Worm (Caenorhabditis elegans) whole organism, L2 larva: Measurements from ENCODE around the gene mam-1.
A peak's percentile ranks its signal among the peaks of the same experiment; 100 is the strongest.

ENCODE experiments used
- C34F6.9 ChIP-seq: fragments of 150-350 bp; optimal IDR thresholded peaks from 2 replicates; lab custom pipeline; 2014; ENCODE audit warnings: missing biosample characterization, missing genetic modification characterization
- F13H6.1 ChIP-seq: sonication (generic microtip); optimal IDR thresholded peaks from 2 replicates; lab custom pipeline; 2016; ENCODE audit warnings: missing genetic modification characterization, missing compliant biosample characterization
- Y55F3AM.14 ChIP-seq: fragments of 200-800 bp; sonication (Bioruptor generic); optimal IDR thresholded peaks from 2 replicates; lab custom pipeline; 2018; ENCODE audit warnings: mild to moderate bottlenecking, missing genetic modification characterization, missing compliant biosample characterization
- ZK546.5 ChIP-seq: sonication (generic microtip); optimal IDR thresholded peaks from 2 replicates; lab custom pipeline; 2017; ENCODE audit warnings: missing biosample characterization, missing genetic modification characterization
- alr-1 ChIP-seq: fragments of 150-350 bp; optimal IDR thresholded peaks from 2 replicates; lab custom pipeline; 2014; ENCODE audit warnings: missing biosample characterization, missing genetic modification characterization
- aly-2 ChIP-seq: fragments of 150-350 bp; optimal IDR thresholded peaks from 2 replicates; lab custom pipeline; 2014; ENCODE audit warnings: missing biosample characterization, missing genetic modification characterization
- blmp-1 ChIP-seq: sonication (generic microtip); optimal IDR thresholded peaks from 2 replicates; lab custom pipeline; 2017; ENCODE audit warnings: missing genetic modification characterization, mild to moderate bottlenecking, missing compliant biosample characterization, antibody characterized with exemption, moderate library complexity; ENCODE audit not compliant: insufficient read depth
- ceh-16 ChIP-seq: fragments of 150-350 bp; optimal IDR thresholded peaks from 2 replicates; lab custom pipeline; 2014; ENCODE audit warnings: missing biosample characterization, missing genetic modification characterization
- ceh-82 ChIP-seq: fragments of 150-350 bp; optimal IDR thresholded peaks from 2 replicates; lab custom pipeline; 2014; ENCODE audit warnings: missing biosample characterization, missing genetic modification characterization
- crh-2 ChIP-seq: sonication (generic microtip); optimal IDR thresholded peaks from 2 replicates; lab custom pipeline; 2017; ENCODE audit warnings: missing biosample characterization, missing genetic modification characterization
- dmd-4 ChIP-seq: sonication (generic microtip); optimal IDR thresholded peaks from 2 replicates; lab custom pipeline; 2017; ENCODE audit warnings: missing biosample characterization, missing genetic modification characterization
- elt-1 ChIP-seq: fragments of 150-350 bp; optimal IDR thresholded peaks from 2 replicates; lab custom pipeline; 2014; ENCODE audit warnings: missing biosample characterization, missing genetic modification characterization
- elt-3 ChIP-seq: sonication (generic microtip); optimal IDR thresholded peaks from 2 replicates; lab custom pipeline; 2017; ENCODE audit warnings: missing biosample characterization, missing genetic modification characterization
- gmeb-1 ChIP-seq: fragments of 150-350 bp; optimal IDR thresholded peaks from 2 replicates; lab custom pipeline; 2014; ENCODE audit warnings: missing biosample characterization, missing genetic modification characterization
- lin-39 ChIP-seq: fragments of 150-350 bp; optimal IDR thresholded peaks from 2 replicates; lab custom pipeline; 2014; ENCODE audit warnings: missing biosample characterization, missing genetic modification reagents, missing genetic modification characterization
- lsy-2 ChIP-seq, 2 experiments: fragments of 150-350 bp in 1 of 2; sonication (generic microtip) in 1 of 2; optimal IDR thresholded peaks; 2 replicates each; lab custom pipeline; 2014 to 2017; ENCODE audit warnings: missing biosample characterization in 2 of 2, missing genetic modification characterization in 2 of 2
- mdl-1 ChIP-seq, 2 experiments: fragments of 150-350 bp in 1 of 2; sonication (generic microtip) in 1 of 2; optimal IDR thresholded peaks; 2 replicates each; lab custom pipeline; 2017; ENCODE audit warnings: missing biosample characterization in 2 of 2, missing genetic modification characterization in 2 of 2
- nhr-10 ChIP-seq: sonication (generic microtip); optimal IDR thresholded peaks from 2 replicates; lab custom pipeline; 2017; ENCODE audit warnings: missing biosample characterization, missing genetic modification characterization
- nhr-12 ChIP-seq: fragments of 150-350 bp; optimal IDR thresholded peaks from 2 replicates; lab custom pipeline; 2014; ENCODE audit warnings: missing biosample characterization, missing genetic modification characterization
- nhr-129 ChIP-seq: fragments of 150-350 bp; optimal IDR thresholded peaks from 2 replicates; lab custom pipeline; 2014; ENCODE audit warnings: missing biosample characterization, missing genetic modification characterization
- nhr-21 ChIP-seq: fragments of 150-350 bp; optimal IDR thresholded peaks from 2 replicates; lab custom pipeline; 2014; ENCODE audit warnings: missing biosample characterization, missing genetic modification characterization
- nhr-23 ChIP-seq: fragments of 150-350 bp; optimal IDR thresholded peaks from 2 replicates; lab custom pipeline; 2014; ENCODE audit warnings: missing biosample characterization, missing genetic modification reagents, missing genetic modification characterization
- nhr-237 ChIP-seq: fragments of 150-350 bp; optimal IDR thresholded peaks from 2 replicates; lab custom pipeline; 2014; ENCODE audit warnings: missing biosample characterization, missing genetic modification characterization
- nhr-25 ChIP-seq: fragments of 150-350 bp; sonication (generic microtip); optimal IDR thresholded peaks from 3 replicates; lab custom pipeline; 2014; ENCODE audit warnings: missing biosample characterization, missing genetic modification characterization
- nhr-6 ChIP-seq: fragments of 150-350 bp; optimal IDR thresholded peaks from 2 replicates; lab custom pipeline; 2014; ENCODE audit warnings: missing biosample characterization, missing genetic modification characterization
- sem-4 ChIP-seq: fragments of 150-350 bp; optimal IDR thresholded peaks from 2 replicates; lab custom pipeline; 2014; ENCODE audit warnings: missing biosample characterization, missing genetic modification reagents, missing genetic modification characterization
- skn-1 ChIP-seq: sonication (generic microtip); optimal IDR thresholded peaks from 2 replicates; lab custom pipeline; 2017; ENCODE audit warnings: missing biosample characterization, missing genetic modification characterization
- sma-9 ChIP-seq, 2 experiments: fragments of 150-350 bp in 1 of 2; sonication (generic microtip) in 1 of 2; optimal IDR thresholded peaks; 2 replicates each; lab custom pipeline; 2014 to 2016; ENCODE audit warnings: missing genetic modification characterization in 2 of 2, mild to moderate bottlenecking in 1 of 2, missing biosample characterization in 1 of 2, missing compliant biosample characterization in 1 of 2, missing genetic modification reagents in 1 of 2, moderate library complexity in 1 of 2
- snpc-4 ChIP-seq: fragments of 150-350 bp; optimal IDR thresholded peaks from 2 replicates; lab custom pipeline; 2014; ENCODE audit warnings: missing biosample characterization, missing genetic modification characterization
- unc-39 ChIP-seq: fragments of 150-350 bp; optimal IDR thresholded peaks from 2 replicates; lab custom pipeline; 2014; ENCODE audit warnings: missing biosample characterization, missing genetic modification characterization
- unc-55 ChIP-seq: fragments of 150-350 bp; sonication (generic microtip); optimal IDR thresholded peaks from 3 replicates; lab custom pipeline; 2014; ENCODE audit warnings: missing biosample characterization, missing genetic modification reagents, missing genetic modification characterization
- unc-62 ChIP-seq: fragments of 150-350 bp; optimal IDR thresholded peaks from 2 replicates; lab custom pipeline; 2014; ENCODE audit warnings: missing biosample characterization, missing genetic modification reagents, missing genetic modification characterization
- zag-1 ChIP-seq: fragments of 150-350 bp; optimal IDR thresholded peaks from 2 replicates; lab custom pipeline; 2014; ENCODE audit warnings: missing biosample characterization, missing genetic modification characterization
- ztf-1 ChIP-seq: fragments of 200-800 bp; sonication (Bioruptor generic); conservative IDR thresholded peaks from 2 replicates; pipeline ENCODE4 v1.3.6; 2022; ENCODE audit warnings: missing genetic modification characterization, missing compliant biosample characterization
- ztf-11 ChIP-seq: sonication (generic microtip); optimal IDR thresholded peaks from 2 replicates; lab custom pipeline; 2017; ENCODE audit warnings: missing biosample characterization, missing genetic modification characterization

Gene mam-1

DNA sequence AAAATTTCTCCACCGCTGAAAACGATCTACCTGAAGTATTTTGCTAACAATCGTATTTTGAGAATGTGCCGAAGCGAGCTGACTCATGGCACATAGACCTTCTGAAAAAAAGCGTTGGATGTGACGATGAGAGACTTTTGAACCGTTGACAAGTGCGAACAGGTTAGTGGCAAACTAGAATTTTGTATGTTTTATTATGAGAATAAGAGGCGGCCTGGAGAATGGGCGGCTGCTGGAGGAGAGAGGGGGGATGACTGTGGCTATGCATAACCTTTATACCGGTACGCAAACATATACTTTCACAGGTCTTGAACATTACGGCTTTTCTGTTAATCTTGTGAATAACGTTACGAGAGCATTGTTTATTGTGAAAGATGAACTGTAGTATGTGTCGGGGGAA is at the start of gene mam-1:
mam-1 (minus strand) TSS at position 101 of the 400 bp plus-strand sequence.
- no peak for TF ChIP-seq nhr-237 (tag; lab: Kevin White, UChicago)
- no peak for TF ChIP-seq dmd-4 (tag; lab: Kevin White, UChicago)
- TF ChIP-seq nhr-25 (tag; lab: Kevin White, UChicago), result no peak
- TF ChIP-seq sem-4, result no peak
- no peak for TF ChIP-seq alr-1 (tag; lab: Kevin White, UChicago)
- TF ChIP-seq ZK546.5 (tag; lab: Kevin White, UChicago), result no peak
- no peak for TF ChIP-seq ceh-16 (tag; lab: Kevin White, UChicago)
- no peak for TF ChIP-seq skn-1 (tag; lab: Kevin White, UChicago)
- TF ChIP-seq unc-39, result no peak
- no peak for TF ChIP-seq nhr-23
- TF ChIP-seq ztf-1 (GFP tag; lab: Robert Waterston, UW), result no peak
- no peak for TF ChIP-seq Y55F3AM.14 (GFP tag; lab: Kevin White, UChicago)
- TF ChIP-seq ztf-11 (tag; lab: Kevin White, UChicago), result no peak
- no peak for TF ChIP-seq lin-39 (tag; lab: Kevin White, UChicago)

DNA sequence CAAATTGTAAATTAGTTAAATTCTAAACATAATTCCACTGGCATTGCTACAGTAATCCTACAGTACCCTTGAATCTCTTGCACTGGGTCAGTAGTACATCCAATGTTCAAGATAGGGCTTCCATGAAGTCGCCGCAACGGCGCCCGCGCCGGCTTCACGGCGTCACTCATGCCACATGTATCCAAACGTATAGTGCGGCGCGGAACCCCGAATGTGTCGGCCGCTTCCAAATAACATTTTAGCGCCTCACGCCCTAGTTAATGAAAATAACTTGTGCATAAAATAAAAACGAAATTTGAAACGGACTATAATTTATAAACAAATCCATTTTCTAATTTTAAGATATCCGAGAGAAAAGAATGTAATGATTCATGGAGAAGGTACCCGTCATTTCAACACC is 47.8 kb upstream of the mam-1 start:
- peak; percentile 73 for TF ChIP-seq snpc-4
- no peak for TF ChIP-seq aly-2 (tag; lab: Kevin White, UChicago)
- no peak for TF ChIP-seq unc-62
- no peak for TF ChIP-seq ceh-82 (tag; lab: Kevin White, UChicago)

DNA sequence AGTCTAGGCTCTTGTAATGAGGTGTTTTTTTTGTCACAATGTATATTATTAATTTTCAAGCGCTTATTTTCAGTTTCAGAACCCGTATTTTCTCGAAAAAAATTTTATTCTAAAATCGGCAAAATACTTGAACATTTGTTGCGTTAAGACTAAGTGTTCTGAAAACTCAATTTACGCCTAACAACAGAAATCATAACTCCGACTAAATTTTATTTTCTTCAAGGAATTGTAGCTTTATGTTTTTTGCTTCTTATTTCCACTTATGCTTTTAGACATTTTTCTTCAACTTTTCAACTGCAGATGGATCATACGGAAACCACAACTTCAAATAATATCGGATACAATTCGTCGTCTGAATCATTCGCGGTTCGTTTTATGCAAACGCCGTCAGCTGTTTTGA is 45.3 kb upstream of the mam-1 start, which contains the start of gene F35H12.1:
F35H12.1 (plus strand) TSS at position 301 of the 400 bp plus-strand sequence.
- TF ChIP-seq ztf-1 (GFP tag; lab: Robert Waterston, UW), result no peak

DNA sequence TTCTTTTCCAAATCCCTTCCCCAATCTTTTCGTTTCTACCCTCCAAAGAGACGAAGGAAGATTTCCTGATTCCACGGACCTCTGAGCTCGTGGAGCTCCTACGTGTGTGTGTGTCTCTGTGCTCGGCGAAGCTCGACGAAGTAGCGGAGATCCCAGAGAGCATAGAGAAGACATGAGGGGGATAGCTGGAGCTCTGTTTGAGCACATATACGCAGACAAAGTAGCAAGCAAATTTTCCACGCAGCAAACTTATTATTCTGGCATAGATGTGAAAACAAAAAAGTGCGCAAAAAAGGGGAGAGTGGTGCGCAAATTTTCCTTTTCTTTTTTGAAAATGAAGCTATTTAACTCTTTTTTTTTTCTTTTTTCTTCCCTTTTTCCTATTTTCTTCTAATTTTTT is 44.7 kb upstream of the mam-1 start:
- TF ChIP-seq nhr-21 (tag; lab: Kevin White, UChicago), result no peak
- TF ChIP-seq sem-4, result no peak
- no peak for TF ChIP-seq alr-1 (tag; lab: Kevin White, UChicago)
- no peak for TF ChIP-seq elt-1 (tag; lab: Kevin White, UChicago)
- TF ChIP-seq mdl-1 (tag; optimal IDR thresholded peaks at IDR 0.05; lab: Kevin White, UChicago), result peak in 1 of 2 experiments; percentile 57
- TF ChIP-seq C34F6.9 (tag; lab: Kevin White, UChicago), result peak; percentile 43
- TF ChIP-seq zag-1 (tag; lab: Kevin White, UChicago), result peak; percentile 52
- peak; percentile 72 for TF ChIP-seq unc-55 (GFP tag; lab: Kevin White, UChicago)
- peak; percentile 54 for TF ChIP-seq nhr-129 (tag; lab: Kevin White, UChicago)
- peak; percentile 51 for TF ChIP-seq crh-2 (tag; lab: Kevin White, UChicago)
- no peak for TF ChIP-seq unc-39
- TF ChIP-seq lsy-2 (tag; optimal IDR thresholded peaks at IDR 0.05; lab: Kevin White, UChicago), result peak in 1 of 2 experiments; percentile 40

DNA sequence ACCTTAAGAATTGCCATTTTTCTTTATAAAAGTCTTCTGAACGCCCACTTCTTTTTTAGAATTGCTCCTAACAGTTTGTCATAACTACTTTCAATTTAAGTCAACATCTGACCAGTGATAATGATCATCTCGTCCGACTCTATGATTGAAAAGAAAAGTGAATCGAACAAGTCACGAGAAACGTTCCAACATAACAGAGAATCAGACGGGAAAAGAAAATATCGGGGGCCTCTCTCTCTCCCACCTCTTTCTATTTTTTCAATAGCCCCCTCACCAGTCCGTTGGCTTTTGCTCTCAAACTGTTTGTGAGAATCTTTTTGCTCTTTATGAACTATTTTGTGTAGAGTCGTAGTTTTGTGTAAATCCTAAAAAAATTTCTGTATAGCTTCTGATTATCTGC is 39.4 kb upstream of the mam-1 start:
- TF ChIP-seq ZK546.5 (tag; lab: Kevin White, UChicago) (no peak), gmeb-1 (tag; lab: Kevin White, UChicago) (no peak), C34F6.9 (tag; lab: Kevin White, UChicago) (no peak), lsy-2 (tag; optimal IDR thresholded peaks at IDR 0.05; lab: Kevin White, UChicago) (no peak), sem-4 (no peak), nhr-10 (tag; lab: Kevin White, UChicago) (no peak), dmd-4 (tag; lab: Kevin White, UChicago) (no peak), nhr-23 (no peak), nhr-6 (tag; lab: Kevin White, UChicago) (no peak), nhr-129 (tag; lab: Kevin White, UChicago) (peak; percentile 7), blmp-1 (tag; lab: Kevin White, UChicago) (peak; percentile 51), sma-9 (GFP tag; optimal IDR thresholded peaks at IDR 0.05; lab: Kevin White, UChicago) (peak; percentile 8), sma-9 (tag; optimal IDR thresholded peaks at IDR 0.05; lab: Kevin White, UChicago) (no peak)

DNA sequence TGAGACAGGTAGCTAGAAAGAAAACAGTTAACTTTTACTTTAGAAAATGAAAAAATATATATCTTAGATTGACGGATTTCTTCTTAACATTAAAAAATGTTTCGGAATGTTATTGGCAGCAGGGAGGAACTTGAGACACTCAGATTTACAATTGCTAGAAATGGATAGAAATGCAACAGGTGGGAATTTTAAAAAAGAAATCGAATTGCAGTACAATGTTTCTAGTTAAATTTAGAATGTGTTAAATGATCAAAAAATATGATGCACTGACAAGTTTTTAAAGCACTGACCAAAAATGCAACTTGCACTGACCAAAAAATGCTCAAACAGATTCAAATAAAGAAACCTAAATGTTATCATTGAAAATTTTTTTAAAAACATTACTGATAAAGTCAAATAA is 37.9 kb upstream of the mam-1 start:
- TF ChIP-seq unc-39, result no peak
- TF ChIP-seq ZK546.5 (tag; lab: Kevin White, UChicago), result no peak
- no peak for TF ChIP-seq sem-4
- no peak for TF ChIP-seq nhr-12 (tag; lab: Kevin White, UChicago)
- no peak for TF ChIP-seq Y55F3AM.14 (GFP tag; lab: Kevin White, UChicago)
- no peak for TF ChIP-seq ztf-1 (GFP tag; lab: Robert Waterston, UW)
- no peak for TF ChIP-seq F13H6.1 (tag; lab: Kevin White, UChicago)
- no peak for TF ChIP-seq elt-3
